Worm (Caenorhabditis elegans) whole organism, mixed stage, embryonic: ENCODE data around the gene F35A5.8.

Experiments
- blmp-1 ChIP-seq: fragments of 150-350 bp; optimal IDR thresholded peaks from 2 replicates; lab custom pipeline; 2014; ENCODE audit warnings: missing biosample characterization, missing genetic modification characterization
- ceh-43 ChIP-seq: fragments of 200-800 bp; sonication (Bioruptor generic); optimal IDR thresholded peaks from 2 replicates; lab custom pipeline; 2018; ENCODE audit warnings: mild to moderate bottlenecking, missing genetic modification characterization, moderate library complexity, missing compliant biosample characterization
- elt-1 ChIP-seq: sonication (generic microtip); optimal IDR thresholded peaks from 2 replicates; lab custom pipeline; 2017; ENCODE audit warnings: missing genetic modification characterization, mild to moderate bottlenecking, missing compliant biosample characterization, antibody characterized with exemption, moderate library complexity, borderline replicate concordance; ENCODE audit not compliant: insufficient read depth
- lsy-2 ChIP-seq: fragments of 150-350 bp; optimal IDR thresholded peaks from 2 replicates; lab custom pipeline; 2014; ENCODE audit warnings: missing biosample characterization, missing genetic modification characterization
- nhr-12 ChIP-seq: fragments of 150-350 bp; optimal IDR thresholded peaks from 2 replicates; lab custom pipeline; 2014; ENCODE audit warnings: missing biosample characterization, missing genetic modification characterization
- nhr-237 ChIP-seq: fragments of 150-350 bp; optimal IDR thresholded peaks from 2 replicates; lab custom pipeline; 2014; ENCODE audit warnings: missing biosample characterization, missing genetic modification characterization
- nhr-28 ChIP-seq: fragments of 150-350 bp; optimal IDR thresholded peaks from 2 replicates; lab custom pipeline; 2014; ENCODE audit warnings: missing biosample characterization, missing genetic modification characterization
- nhr-76 ChIP-seq: sonication (generic microtip); optimal IDR thresholded peaks from 2 replicates; lab custom pipeline; 2017; ENCODE audit warnings: missing biosample characterization, missing genetic modification characterization
- sem-2 ChIP-seq: fragments of 200-800 bp; sonication (Bioruptor generic); optimal IDR thresholded peaks from 2 replicates; lab custom pipeline; 2018; ENCODE audit warnings: mild to moderate bottlenecking, missing genetic modification characterization, missing compliant biosample characterization

ce11 chrX:3833964-3834840 is 30.9 kb upstream of the F35A5.8 start:
- TF ChIP-seq sem-2 (no peak), blmp-1 (tag; lab: Kevin White, UChicago) (no peak), lsy-2 (no peak), nhr-12 (no peak), nhr-28 (no peak), elt-1 (no peak), ceh-43 (GFP tag; lab: Kevin White, UChicago) (no peak), nhr-237 (no peak), nhr-76 (tag; lab: Kevin White, UChicago) (no peak)
